Fruit fly (Drosophila melanogaster) whole organism: Measurements from ENCODE around the gene RhoGAP92B.

Experiments
- CG8478 ChIP-seq: fragments of >200 bp; optimal IDR thresholded peaks from 2 replicates; lab custom pipeline; 2018; ENCODE audit warnings: inconsistent platforms
- Dll ChIP-seq: fragments of >200 bp; optimal IDR thresholded peaks from 2 replicates; lab custom pipeline; 2017
- EcR ChIP-seq, 2 experiments: fragments of >200 bp; optimal IDR thresholded peaks; 2 replicates each; lab custom pipeline; 2017; ENCODE audit warnings: missing biosample characterization in 2 of 2, missing genetic modification characterization in 2 of 2, missing genetic modification reagents in 2 of 2
- pan ChIP-seq: fragments of >200 bp; optimal IDR thresholded peaks from 2 replicates; lab custom pipeline; 2017
- psq ChIP-seq: fragments of >200 bp; optimal IDR thresholded peaks from 2 replicates; lab custom pipeline; 2017
- usp ChIP-seq: fragments of >200 bp; optimal IDR thresholded peaks from 2 replicates; lab custom pipeline; 2017; ENCODE audit warnings: missing biosample characterization, missing genetic modification characterization, mixed read lengths

RhoGAP92B gene

DNA sequence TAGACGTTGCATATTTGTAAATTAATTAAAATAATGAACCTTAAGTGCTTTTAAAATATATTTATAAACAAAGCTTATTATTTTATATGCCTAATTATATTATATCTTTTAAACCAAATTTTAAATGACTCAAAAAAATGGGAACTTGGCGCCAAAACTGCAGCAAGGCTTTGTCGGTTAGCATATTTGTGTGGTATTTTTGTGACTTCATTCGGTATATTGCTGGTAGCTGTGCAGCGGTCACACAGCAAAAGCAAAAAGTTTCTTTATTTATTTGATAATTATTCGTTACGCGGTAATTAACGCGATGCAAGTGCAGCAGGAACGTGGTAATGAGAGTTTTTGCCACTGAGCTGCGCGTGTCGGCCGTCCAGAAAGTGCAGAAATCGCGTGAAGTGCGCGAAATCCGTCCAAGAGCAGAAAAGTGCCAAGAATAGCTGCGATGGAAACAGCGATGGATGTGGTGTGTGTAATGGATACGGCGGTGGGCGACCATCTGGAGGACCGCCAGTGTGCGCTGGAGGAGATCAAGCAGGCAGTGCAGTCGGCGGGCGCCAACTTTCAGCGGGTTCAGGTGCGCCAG, 25.4 kb upstream of the RhoGAP92B start, which contains the start of gene Ask1:
Gene Ask1, plus strand, starts transcription at position 250 of the 583 bp plus-strand sequence.
- TF ChIP-seq psq (lab: Kevin White, UChicago) = no peak
- no peak for TF ChIP-seq CG8478 (lab: Kevin White, UChicago)
- no peak for TF ChIP-seq Dll (lab: Kevin White, UChicago)
- TF ChIP-seq pan = no peak
- TF ChIP-seq usp (GFP tag; lab: Kevin White, UChicago) = no peak
- no peak for TF ChIP-seq EcR (GFP tag; optimal IDR thresholded peaks at IDR 0.05; lab: Kevin White, UChicago)

DNA sequence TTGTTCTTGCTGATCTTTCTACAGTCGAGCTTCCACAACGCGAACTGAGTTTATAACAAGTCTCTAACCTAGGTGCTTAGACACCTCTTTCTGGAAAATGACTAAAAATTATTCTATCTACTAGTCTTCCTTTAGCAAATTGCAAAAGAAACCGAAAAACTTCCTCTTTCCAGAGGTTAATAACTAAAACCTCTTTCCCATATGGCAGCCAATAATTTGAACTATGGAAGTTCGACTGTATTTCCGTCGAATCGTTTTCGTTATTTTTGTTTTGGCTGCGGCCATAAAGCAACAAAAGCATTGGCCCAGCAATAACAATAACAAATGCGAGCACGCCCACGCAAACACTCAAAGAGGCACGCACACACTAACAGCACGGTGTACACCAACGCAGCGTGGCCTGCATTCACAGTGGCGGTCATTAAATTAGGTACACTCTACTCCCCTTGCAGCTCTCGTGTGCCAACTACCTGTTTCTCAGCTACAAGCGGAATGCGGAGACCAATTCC, 24.5 kb upstream of the RhoGAP92B start:
- TF ChIP-seq usp (GFP tag; lab: Kevin White, UChicago) (no peak), psq (lab: Kevin White, UChicago) (no peak), EcR (GFP tag; optimal IDR thresholded peaks at IDR 0.05; lab: Kevin White, UChicago) (no peak), Dll (lab: Kevin White, UChicago) (no peak)

DNA sequence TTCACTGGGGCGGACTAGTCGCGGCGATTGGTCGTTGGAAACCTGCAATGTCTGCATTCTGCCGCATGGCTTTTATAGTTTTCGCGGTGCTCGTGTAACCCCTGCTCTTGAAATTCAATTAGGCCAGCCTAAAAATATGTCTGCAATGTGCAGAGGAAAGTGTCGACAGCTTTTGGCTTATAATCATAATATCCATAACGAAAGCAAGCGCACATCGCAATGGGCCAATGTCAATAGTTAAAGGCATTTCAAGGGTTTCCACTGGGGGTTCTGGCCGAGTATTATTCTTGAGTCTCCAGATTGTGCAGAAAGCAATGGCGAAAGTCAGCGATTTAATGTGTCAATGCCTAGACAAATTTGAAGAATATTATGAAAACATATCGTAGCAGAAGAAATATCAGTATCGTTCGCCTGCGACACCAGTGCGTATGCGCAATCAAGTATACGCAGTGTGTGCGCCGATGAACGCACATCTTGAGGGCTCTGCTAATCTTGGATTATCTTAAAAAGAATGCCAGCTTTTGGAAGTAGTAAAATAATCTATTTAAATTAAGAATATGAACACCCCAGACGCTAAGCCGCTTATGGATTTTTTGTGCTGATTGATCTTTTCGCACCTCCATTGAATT, 16.7 kb upstream of the RhoGAP92B start, which contains the start of gene ninaE:
Gene ninaE, minus strand, starts transcription at position 51 of the 629 bp plus-strand sequence.
- TF ChIP-seq EcR (GFP tag; optimal IDR thresholded peaks at IDR 0.05; lab: Kevin White, UChicago) (no peak), psq (lab: Kevin White, UChicago) (no peak), usp (GFP tag; lab: Kevin White, UChicago) (no peak), Dll (lab: Kevin White, UChicago) (no peak), CG8478 (lab: Kevin White, UChicago) (no peak), pan (no peak)

DNA sequence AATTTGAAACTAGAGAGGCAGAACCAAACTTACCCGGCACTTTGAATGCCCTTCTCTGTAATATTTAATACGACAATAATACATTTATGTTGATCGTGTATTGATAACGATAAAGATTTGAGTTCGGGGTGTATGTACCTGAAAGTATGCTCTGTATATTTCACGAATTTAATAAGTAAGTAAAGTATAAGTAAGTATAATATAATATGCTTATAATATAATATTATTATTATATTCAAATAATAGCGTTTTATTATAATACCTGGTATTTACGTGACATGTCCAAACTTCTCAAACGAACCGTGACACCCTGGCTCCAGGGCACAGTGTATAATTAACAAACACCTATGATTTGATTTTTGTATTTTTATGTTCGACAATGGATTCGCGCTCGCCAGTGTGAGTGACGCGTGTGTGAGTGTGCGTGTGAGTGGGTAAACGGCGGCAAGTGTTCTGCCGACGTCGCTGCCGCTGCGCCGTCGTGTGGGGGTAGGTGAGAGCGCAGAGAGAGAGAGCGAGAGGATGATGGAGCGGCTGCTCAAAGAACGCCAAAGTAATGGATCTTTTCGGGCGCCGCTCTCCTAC, 15.3 kb upstream of the RhoGAP92B start:
- no peak for TF ChIP-seq pan
- no peak for TF ChIP-seq usp (GFP tag; lab: Kevin White, UChicago)
- TF ChIP-seq Dll (lab: Kevin White, UChicago) = peak; percentile 82

DNA sequence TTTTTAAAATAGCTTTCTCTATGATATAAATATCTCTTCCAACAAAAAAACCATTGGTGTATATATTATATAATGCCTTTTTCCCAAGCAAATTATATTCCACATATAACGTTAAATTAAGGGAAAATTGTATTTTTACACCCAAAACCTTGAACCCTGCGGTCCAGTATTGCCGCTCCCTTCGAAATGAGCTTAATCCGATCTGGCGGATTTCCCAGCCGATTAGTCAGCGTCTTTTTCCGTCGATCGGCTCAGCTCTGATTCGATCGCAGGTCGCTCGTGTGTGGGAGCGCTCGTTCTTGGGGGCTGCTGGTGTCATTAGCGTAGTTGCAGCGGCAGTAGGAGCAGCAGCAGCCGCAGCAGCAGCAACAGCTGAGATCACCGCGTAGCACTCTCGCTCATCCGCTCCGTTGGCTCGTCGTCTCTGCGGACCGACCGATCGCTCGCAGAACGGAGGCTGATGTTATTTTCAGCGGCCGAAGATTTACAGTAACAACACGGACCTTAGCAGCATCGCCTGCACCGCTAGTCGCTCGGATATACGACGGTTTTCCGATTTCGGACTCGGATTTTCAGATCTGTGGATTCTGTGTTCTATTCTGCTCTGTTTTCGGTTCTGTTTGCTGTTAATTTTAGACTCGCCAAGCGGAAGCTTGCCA, 14.5 kb upstream of the RhoGAP92B start, which contains the start of gene CG4733:
Gene CG4733, plus strand, starts transcription at position 350 of the 659 bp plus-strand sequence.
- TF ChIP-seq Dll (lab: Kevin White, UChicago) = no peak
- TF ChIP-seq psq (lab: Kevin White, UChicago) = no peak
- no peak for TF ChIP-seq pan
- no peak for TF ChIP-seq EcR (GFP tag; optimal IDR thresholded peaks at IDR 0.05; lab: Kevin White, UChicago)
- TF ChIP-seq CG8478 (lab: Kevin White, UChicago) = no peak

DNA sequence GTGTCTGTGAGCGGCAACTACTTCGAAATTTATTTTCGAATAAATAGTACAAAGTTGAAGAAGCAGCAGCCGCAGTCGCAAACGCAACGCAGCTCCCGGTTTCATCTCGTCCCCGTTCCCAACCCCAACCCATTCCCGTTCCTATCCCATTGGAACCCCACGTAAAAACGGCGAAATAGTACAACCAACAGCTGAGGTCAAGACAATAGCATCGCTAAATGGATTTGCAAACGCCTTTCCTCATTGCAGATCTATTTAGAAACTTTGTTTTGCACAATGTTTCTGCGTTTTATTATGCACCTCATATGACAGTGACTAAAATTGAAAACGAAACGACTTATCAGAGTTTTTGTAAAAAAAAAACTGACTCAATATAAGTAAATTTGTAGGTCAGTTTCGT, 13.6 kb upstream of the RhoGAP92B start:
- no peak for TF ChIP-seq pan
- TF ChIP-seq psq (lab: Kevin White, UChicago) = no peak
- TF ChIP-seq usp (GFP tag; lab: Kevin White, UChicago) = no peak

DNA sequence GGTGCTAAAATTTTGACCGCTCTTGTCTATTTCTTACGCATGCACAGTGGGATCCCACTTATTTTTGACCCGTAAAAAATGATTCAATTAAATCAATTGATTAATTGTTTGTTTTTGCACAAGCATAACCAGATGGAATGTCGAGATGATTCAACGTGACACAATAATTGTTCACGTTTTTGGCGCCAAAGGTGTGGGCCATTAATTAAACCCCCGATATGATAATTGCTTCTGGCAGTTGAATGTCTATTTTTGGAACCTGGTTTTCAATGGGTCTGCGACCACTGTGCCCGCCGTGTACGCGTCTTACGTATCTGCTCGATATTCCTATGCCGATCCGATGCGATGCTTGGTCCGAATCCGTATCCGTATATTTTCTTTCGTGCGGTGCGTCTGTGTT, 12.9 kb upstream of the RhoGAP92B start:
- TF ChIP-seq usp (GFP tag; lab: Kevin White, UChicago) (no peak), psq (lab: Kevin White, UChicago) (no peak), CG8478 (lab: Kevin White, UChicago) (no peak), EcR (GFP tag; optimal IDR thresholded peaks at IDR 0.05; lab: Kevin White, UChicago) (no peak)

DNA sequence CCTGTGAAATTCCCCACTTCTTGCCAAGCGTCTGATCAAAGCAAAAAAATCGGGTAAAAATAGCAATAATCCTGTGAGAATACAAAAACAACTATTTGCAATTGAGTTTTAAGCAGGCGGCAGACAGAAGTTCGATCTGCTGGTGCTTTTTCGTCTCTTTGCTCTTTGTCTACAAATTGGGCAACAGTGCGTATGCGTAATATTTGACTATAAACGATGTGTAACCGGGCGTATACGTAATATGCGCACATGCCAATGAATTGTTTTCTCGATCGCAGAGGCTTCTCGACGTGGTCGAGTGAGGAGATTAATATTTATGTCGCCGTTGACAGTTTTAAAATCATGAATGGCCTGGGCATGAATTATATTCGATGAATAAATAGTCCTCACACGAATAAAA, 9.7 kb upstream of the RhoGAP92B start:
- no peak for TF ChIP-seq psq (lab: Kevin White, UChicago)
- TF ChIP-seq pan = no peak
- TF ChIP-seq usp (GFP tag; lab: Kevin White, UChicago) = no peak
- no peak for TF ChIP-seq Dll (lab: Kevin White, UChicago)
- TF ChIP-seq EcR (GFP tag; optimal IDR thresholded peaks at IDR 0.05; lab: Kevin White, UChicago) = no peak
- TF ChIP-seq CG8478 (lab: Kevin White, UChicago) = no peak

DNA sequence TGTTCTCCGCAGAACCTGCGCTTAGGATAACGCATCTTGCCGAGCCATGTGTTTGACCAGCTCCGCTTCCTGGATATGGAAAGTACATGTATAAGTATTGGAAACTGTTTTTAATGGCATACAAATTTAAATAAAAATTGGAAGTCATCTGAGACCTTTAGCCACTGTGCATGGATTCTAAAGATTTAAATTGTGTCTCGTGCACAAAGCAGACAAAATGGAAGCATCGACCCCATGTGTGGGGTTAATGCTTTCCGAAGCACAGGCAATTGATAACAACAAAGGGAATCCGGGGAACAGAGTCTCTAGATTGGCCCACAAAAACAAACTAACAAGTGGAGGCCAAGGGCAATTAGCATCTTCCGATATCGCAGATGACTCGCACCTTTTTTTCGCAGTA, 3.2 kb upstream of the RhoGAP92B start:
- TF ChIP-seq Dll (lab: Kevin White, UChicago) (no peak), pan (no peak), CG8478 (lab: Kevin White, UChicago) (no peak)

DNA sequence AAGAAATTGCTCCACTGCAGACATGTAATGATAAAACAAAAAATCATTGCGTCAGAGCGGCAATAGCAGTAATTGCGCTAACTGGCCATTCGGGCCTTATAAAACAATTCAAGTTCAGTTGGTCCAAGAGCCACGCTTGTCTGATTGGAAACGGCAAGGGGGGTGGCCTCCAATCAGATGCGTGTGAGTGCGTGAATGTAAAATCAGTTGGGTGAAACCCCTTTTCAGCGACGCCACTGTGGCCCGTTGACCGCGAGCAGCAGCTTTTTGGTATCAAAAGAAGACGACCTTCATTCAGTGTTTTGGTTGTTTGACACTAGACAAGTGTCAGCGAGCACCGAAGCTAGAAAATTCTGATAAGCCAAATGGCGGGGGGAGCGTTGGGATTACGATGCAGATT, 2.6 kb upstream of the RhoGAP92B start:
- TF ChIP-seq EcR (GFP tag; optimal IDR thresholded peaks at IDR 0.05; lab: Kevin White, UChicago) (no peak), psq (lab: Kevin White, UChicago) (no peak), Dll (lab: Kevin White, UChicago) (no peak), usp (GFP tag; lab: Kevin White, UChicago) (no peak), pan (no peak), CG8478 (lab: Kevin White, UChicago) (no peak)

DNA sequence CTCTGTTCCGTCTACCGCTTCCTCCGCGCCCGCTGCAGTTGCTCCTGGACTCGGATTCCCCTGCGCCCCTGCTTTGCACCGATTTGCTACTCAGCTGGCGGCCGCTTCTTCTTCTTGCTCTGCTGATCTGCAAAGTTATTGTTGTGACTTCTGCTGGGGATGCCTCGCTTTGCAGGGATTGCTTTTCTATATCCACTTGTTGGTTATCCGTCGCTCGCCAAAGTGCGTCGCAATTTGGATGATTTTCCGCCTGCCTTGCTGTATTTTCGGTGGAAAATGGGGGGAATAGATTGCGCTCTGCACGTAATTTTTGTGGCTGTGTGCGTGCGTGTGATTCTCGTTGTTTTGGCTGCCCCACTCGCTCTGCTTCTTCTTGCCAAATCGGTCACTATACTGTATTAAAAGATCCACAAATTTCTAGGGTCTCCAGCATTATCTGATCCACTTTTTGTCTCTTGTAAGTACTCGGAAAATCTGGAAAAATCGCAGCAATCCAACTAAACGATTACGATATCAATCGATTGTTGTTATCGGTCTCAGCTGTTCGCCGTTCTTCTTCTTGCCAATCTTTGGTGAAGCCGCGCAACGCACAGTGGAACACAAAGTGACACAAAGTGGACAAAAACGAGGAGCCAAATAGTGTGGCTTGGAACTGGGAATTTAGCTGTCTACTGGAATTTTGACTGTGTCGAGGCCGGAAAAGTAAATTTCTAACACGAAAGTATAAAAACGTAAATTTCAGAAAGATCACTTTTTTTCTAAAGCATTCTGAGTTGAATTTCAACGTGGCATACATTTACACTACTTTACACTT, 1.8 kb upstream of the RhoGAP92B start, which contains the start of gene ClpX:
Gene ClpX, minus strand, starts transcription at position 764 of the 814 bp plus-strand sequence.
- TF ChIP-seq EcR (GFP tag; optimal IDR thresholded peaks at IDR 0.05; lab: Kevin White, UChicago) = no peak
- no peak for TF ChIP-seq Dll (lab: Kevin White, UChicago)
- TF ChIP-seq pan = no peak
- no peak for TF ChIP-seq psq (lab: Kevin White, UChicago)
